Fruit fly (Drosophila melanogaster): ENCODE measurements around the gene Bhmt.
A peak's percentile ranks its signal among the peaks of the same experiment; 100 is the strongest.

The Bhmt gene

dm6 chr2L:18957142-18957674, at the start of gene Bhmt:
Gene Bhmt (minus strand): TSS chr2L:18957311.
- peak; percentile 90 for TF ChIP-seq noc (tag; optimal IDR thresholded peaks at IDR 0.05)

dm6 chr2L:19002959-19003371, 45.9 kb upstream of the Bhmt start, which contains the start of gene CG31793:
Gene CG31793 (plus strand): TSS chr2L:19003367.
- TF ChIP-seq noc (tag; optimal IDR thresholded peaks at IDR 0.05), result peak; percentile 88

- no peak for TF ChIP-seq noc (tag; optimal IDR thresholded peaks at IDR 0.05)
Measured at dm6 chr2L:19002468-19002867, 45.4 kb upstream of the Bhmt start.

dm6 chr2L:18997148-18997547, 40.0 kb upstream of the Bhmt start, which contains the start of gene CG31792:
Gene CG31792 (plus strand): TSS chr2L:18997448.
- TF ChIP-seq noc (tag; optimal IDR thresholded peaks at IDR 0.05), result no peak

dm6 chr2L:18995660-18996417, 38.7 kb upstream of the Bhmt start, which contains the start of gene CG10650:
Gene CG10650 (minus strand): TSS chr2L:18995934.
- peak; percentile 14 for TF ChIP-seq noc (tag; optimal IDR thresholded peaks at IDR 0.05)

- TF ChIP-seq noc (tag; optimal IDR thresholded peaks at IDR 0.05), result no peak
Measured at dm6 chr2L:18992196-18992595, 35.1 kb upstream of the Bhmt start, which contains the start of gene CG46465. Gene CG46465 (plus strand): TSS chr2L:18992496.

dm6 chr2L:18990720-18991119, 33.6 kb upstream of the Bhmt start, which contains the start of gene CG15169:
Gene CG15169 (plus strand): TSS chr2L:18991020.
- no peak for TF ChIP-seq noc (tag; optimal IDR thresholded peaks at IDR 0.05)

- no peak for TF ChIP-seq noc (tag; optimal IDR thresholded peaks at IDR 0.05)
Measured at dm6 chr2L:18990133-18990532, 33.0 kb upstream of the Bhmt start, which contains the start of gene CG15170. Gene CG15170 (minus strand): TSS chr2L:18990233.

- peak; percentile 60 for TF ChIP-seq noc (tag; optimal IDR thresholded peaks at IDR 0.05)
Measured at dm6 chr2L:18987078-18987895, 30.2 kb upstream of the Bhmt start, which contains the start of the genes Swip-1 and EMC5. Gene Swip-1 (minus strand): TSS chr2L:18987280. Gene EMC5 (plus strand): TSS chr2L:18987707.

dm6 chr2L:18986125-18986498, 29.0 kb upstream of the Bhmt start:
- no peak for TF ChIP-seq noc (tag; optimal IDR thresholded peaks at IDR 0.05)

- peak; percentile 83 for TF ChIP-seq noc (tag; optimal IDR thresholded peaks at IDR 0.05)
Measured at dm6 chr2L:18985201-18986124, 28.4 kb upstream of the Bhmt start.

dm6 chr2L:18984158-18984557, 27.0 kb upstream of the Bhmt start:
- no peak for TF ChIP-seq noc (tag; optimal IDR thresholded peaks at IDR 0.05)

- TF ChIP-seq noc (tag; optimal IDR thresholded peaks at IDR 0.05), result no peak
Measured at dm6 chr2L:18982826-18983758, 26.0 kb upstream of the Bhmt start.

Data from whole organism, larva.